Worm (Caenorhabditis elegans) whole organism, midembryonic: ENCODE data around the gene F35H8.4.

Experiments
- flt-1 ChIP-seq: fragments of 200-800 bp; sonication (Bioruptor generic); IDR thresholded peaks from 2 replicates; pipeline ENCODE4 v1.3.6; 2022; ENCODE audit warnings: missing genetic modification characterization, missing compliant biosample characterization
- klf-2 ChIP-seq: fragments of 200-800 bp; sonication (Bioruptor generic); conservative IDR thresholded peaks from 2 replicates; pipeline ENCODE4 v1.3.6; 2022; ENCODE audit warnings: missing genetic modification reagents, missing genetic modification characterization, missing compliant biosample characterization
- med-1 ChIP-seq: sonication (generic microtip); optimal IDR thresholded peaks from 2 replicates; lab custom pipeline; 2017; ENCODE audit warnings: missing genetic modification characterization, mild to moderate bottlenecking, missing compliant biosample characterization, antibody characterized with exemption, missing genetic modification reagents; ENCODE audit not compliant: insufficient read depth
- ref-1 ChIP-seq: fragments of 200-800 bp; sonication (Bioruptor generic); conservative IDR thresholded peaks from 2 replicates; pipeline ENCODE4 v1.3.6; 2022; ENCODE audit warnings: missing genetic modification reagents, missing genetic modification characterization, missing compliant biosample characterization
- tab-1 ChIP-seq: fragments of 200-800 bp; sonication (Bioruptor generic); IDR thresholded peaks from 2 replicates; pipeline ENCODE4 v1.3.6; 2022; ENCODE audit warnings: missing genetic modification characterization, missing compliant biosample characterization
- ztf-23 ChIP-seq: fragments of 200-800 bp; sonication (Bioruptor generic); IDR thresholded peaks from 2 replicates; pipeline ENCODE4 v1.3.6; 2022; ENCODE audit warnings: missing genetic modification reagents, missing genetic modification characterization, missing compliant biosample characterization
- ztf-29 ChIP-seq: fragments of 200-800 bp; sonication (Bioruptor generic); IDR thresholded peaks from 2 replicates; pipeline ENCODE4 v1.3.6; 2022; ENCODE audit warnings: missing genetic modification reagents, missing genetic modification characterization, missing compliant biosample characterization

DNA sequence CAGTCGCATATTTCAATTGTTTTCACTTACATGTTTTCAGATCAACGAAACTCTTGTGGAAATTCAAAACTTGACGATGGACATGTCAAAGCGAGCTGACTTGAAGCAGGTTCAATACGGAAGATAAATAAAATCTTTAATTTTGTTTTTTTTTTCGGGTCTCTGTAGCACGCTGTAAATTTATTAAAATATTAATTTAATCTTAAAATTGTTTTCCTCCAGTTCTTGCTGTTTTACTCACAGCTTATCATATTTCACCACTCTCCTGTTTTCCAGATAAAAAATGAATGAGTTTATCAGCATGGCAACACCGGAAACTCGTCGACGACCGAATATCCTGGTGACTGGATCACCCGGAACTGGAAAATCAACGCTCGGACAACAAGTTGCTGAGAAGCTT is 36.6 kb upstream of the F35H8.4 start, which contains the start of gene E02H1.6:
- TF ChIP-seq flt-1: no peak
- TF ChIP-seq med-1: no peak
- no peak for TF ChIP-seq ref-1 (GFP tag; lab: Robert Waterston, UW)
- TF ChIP-seq ztf-29: no peak
- no peak for TF ChIP-seq klf-2
- TF ChIP-seq ztf-23 (GFP tag; lab: Robert Waterston, UW): no peak
- TF ChIP-seq tab-1 (GFP tag; lab: Robert Waterston, UW): no peak
